Fruit fly (Drosophila melanogaster) whole organism: ENCODE measurements around the gene Elo68beta.
"Not testable (repeated sequence)": the region's sequence is repeated elsewhere in the genome, so short reads cannot be mapped to it uniquely, and the experiment has no call there.

Experiments used
- CG8478 ChIP-seq: fragments of >200 bp; optimal IDR thresholded peaks from 2 replicates; lab custom pipeline; 2018; ENCODE audit warnings: inconsistent platforms
- Dll ChIP-seq: fragments of >200 bp; optimal IDR thresholded peaks from 2 replicates; lab custom pipeline; 2017
- EcR ChIP-seq, 2 experiments: fragments of >200 bp; optimal IDR thresholded peaks; 2 replicates each; lab custom pipeline; 2017; ENCODE audit warnings: missing biosample characterization in 2 of 2, missing genetic modification characterization in 2 of 2, missing genetic modification reagents in 2 of 2
- pan ChIP-seq: fragments of >200 bp; optimal IDR thresholded peaks from 2 replicates; lab custom pipeline; 2017
- psq ChIP-seq: fragments of >200 bp; optimal IDR thresholded peaks from 2 replicates; lab custom pipeline; 2017
- usp ChIP-seq: fragments of >200 bp; optimal IDR thresholded peaks from 2 replicates; lab custom pipeline; 2017; ENCODE audit warnings: missing biosample characterization, missing genetic modification characterization, mixed read lengths

Gene Elo68beta

DNA sequence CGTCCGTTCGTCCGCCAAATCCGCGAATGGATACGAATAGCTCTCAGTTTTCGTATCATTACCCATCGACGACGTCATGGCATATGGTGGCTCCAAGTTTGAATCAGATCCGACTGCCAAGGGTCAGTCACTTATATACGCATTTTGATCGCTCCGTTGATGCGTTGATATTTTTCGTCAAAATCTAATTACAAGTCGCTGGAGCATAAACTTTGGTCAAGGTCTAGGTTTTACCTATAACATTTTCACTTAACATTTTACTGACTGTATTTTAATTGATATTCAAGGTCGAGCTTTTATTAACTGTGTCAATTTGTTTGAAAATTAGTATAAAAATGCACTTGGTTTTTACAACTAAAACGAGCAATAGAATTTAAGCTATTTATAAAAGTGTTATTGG, at the start of gene Elo68beta:
Gene Elo68beta (minus strand): TSS at position 101 of the 400 bp plus-strand sequence.
- TF ChIP-seq CG8478 (no peak), pan (no peak), EcR (GFP tag; optimal IDR thresholded peaks at IDR 0.05; lab: Kevin White, UChicago) (no peak), psq (no peak), Dll (no peak), usp (no peak)

DNA sequence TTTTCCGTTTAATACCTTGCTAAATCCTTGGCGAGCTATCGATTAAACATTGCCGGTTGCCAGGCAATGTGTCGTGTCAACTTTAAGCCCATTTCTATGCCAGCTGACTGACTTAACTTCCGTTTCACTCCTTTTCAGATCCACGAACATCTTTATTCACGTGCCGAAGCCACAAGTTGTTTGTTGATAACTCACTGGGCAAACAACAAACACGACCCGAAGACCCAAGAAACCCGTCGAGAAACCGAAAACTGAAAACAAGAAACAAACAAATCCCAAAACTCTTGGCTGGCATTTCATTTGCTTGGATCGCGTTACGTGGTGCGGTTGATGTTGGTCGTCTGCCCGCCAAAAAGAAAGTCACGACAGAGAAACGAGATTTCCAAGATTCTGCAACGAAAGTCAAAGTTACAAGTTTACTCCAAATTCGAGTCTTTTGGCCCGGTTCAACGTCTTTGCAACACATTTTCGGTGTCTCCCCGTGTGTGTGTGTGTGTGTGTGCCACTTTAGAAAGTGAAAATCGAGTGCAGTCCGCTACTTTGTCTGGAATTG, 49.3 kb upstream of the Elo68beta start, which contains the start of gene CG6216:
Gene CG6216 (minus strand): TSS at position 51 of the 553 bp plus-strand sequence.
- no peak for TF ChIP-seq CG8478
- TF ChIP-seq Dll: no peak
- TF ChIP-seq psq: no peak
- TF ChIP-seq pan: no peak
- TF ChIP-seq EcR (GFP tag; optimal IDR thresholded peaks at IDR 0.05; lab: Kevin White, UChicago): no peak
- no peak for TF ChIP-seq usp

- no peak for TF ChIP-seq psq
- no peak for TF ChIP-seq Dll
- no peak for TF ChIP-seq pan
- TF ChIP-seq usp: no peak
- no peak for TF ChIP-seq CG8478
- TF ChIP-seq EcR (GFP tag; optimal IDR thresholded peaks at IDR 0.05; lab: Kevin White, UChicago): no peak
Observed at dm6 chr3L:11148478-11149251, 47.2 kb upstream of the Elo68beta start.

DNA sequence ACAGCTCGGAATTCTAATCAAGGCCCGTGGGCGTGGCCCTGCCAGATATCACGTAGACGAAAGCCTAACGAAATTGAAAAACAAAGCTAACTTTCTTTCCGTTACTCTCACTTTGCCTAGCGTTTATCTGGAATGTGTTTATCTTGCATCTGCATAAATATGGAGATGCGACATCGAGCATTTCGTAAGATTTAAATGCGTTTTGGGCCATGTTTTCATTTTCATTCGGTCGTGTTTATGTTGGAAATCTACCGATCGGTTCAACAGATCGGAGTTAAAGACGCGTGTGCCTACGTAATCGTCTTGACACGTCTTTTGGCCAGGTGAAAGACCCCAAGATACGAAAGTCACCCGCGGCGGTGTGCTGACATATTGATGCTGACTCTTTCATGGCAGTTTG, 46.2 kb upstream of the Elo68beta start:
- TF ChIP-seq CG8478 (no peak), usp (no peak), psq (no peak), EcR (GFP tag; optimal IDR thresholded peaks at IDR 0.05; lab: Kevin White, UChicago) (no peak), Dll (no peak), pan (no peak)

dm6 chr3L:11145065-11145464, 43.6 kb upstream of the Elo68beta start:
- no peak for TF ChIP-seq CG8478
- TF ChIP-seq Dll: no peak
- no peak for TF ChIP-seq pan
- no peak for TF ChIP-seq psq
- TF ChIP-seq usp: no peak
- no peak for TF ChIP-seq EcR (GFP tag; optimal IDR thresholded peaks at IDR 0.05; lab: Kevin White, UChicago)

DNA sequence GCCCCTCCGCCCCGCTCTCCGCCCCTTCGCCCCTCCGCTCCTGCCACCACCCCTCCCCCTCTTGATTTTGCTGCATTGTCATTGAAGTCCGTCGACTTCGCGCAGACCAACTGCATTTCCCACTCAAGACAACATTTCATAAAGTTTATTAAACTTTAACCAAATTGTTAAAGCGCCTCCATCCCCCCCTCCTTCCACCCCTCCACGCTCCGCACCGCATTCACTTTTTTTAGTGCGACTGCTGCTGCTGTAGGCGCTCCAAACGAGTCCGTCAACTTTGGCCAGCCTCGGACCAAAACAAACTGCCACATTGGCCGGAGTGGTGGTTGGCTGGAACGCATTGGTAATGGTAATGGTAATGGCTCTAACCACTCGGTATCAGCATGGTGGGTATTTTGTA, 37.4 kb upstream of the Elo68beta start:
- TF ChIP-seq EcR (GFP tag; optimal IDR thresholded peaks at IDR 0.05; lab: Kevin White, UChicago): no peak
- no peak for TF ChIP-seq pan
- TF ChIP-seq usp: no peak
- TF ChIP-seq Dll: no peak
- no peak for TF ChIP-seq CG8478
- TF ChIP-seq psq: no peak

DNA sequence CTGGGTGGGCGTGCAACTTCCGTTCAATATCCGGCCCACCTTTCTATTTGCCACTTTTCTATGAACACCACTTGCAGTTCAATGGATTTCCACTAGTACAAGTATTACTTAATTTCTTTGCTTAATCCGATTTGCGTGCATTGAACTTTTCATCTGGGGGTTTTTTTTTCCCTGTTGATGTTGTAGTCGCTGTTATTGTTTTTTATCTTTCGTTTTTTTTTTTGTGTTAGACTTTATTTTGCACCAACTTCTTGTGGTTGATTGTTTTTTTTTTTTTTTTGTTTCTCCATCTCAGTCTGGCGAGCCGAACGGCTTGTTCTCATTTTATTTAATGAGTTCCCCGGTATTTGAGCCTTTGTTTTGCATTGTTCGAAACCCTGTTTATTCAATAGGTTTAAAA, 34.9 kb upstream of the Elo68beta start:
- TF ChIP-seq pan (no peak), psq (no peak), usp (no peak), Dll (no peak)

dm6 chr3L:11135846-11136245, 34.3 kb upstream of the Elo68beta start, which contains the start of gene IRSp53:
IRSp53 (plus strand) TSS chr3L:11136049.
- TF ChIP-seq Dll (no peak), usp (no peak), CG8478 (no peak), EcR (GFP tag; optimal IDR thresholded peaks at IDR 0.05; lab: Kevin White, UChicago) (no peak), pan (no peak), psq (no peak)

DNA sequence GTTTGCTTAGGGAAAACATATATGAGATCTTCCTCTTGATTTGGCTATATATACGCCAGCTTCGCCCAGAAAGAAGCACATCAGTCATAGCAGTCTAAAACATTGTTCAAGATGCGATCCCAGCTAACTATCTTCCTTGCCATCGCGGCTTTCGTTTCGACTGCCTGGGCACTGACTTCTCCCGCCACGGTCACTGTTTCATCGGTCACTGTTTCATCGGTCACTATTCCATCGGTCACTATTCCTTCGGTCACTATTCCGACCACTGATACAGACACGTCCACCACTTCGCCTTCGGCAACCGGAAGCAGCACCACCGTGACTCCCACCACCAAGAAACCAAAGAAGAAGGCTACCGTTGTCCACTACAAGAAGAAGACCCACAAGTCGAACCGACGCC, 33.4 kb upstream of the Elo68beta start, which contains the start of gene CG14143:
Gene CG14143 (plus strand): TSS at position 102 of the 400 bp plus-strand sequence.
- TF ChIP-seq usp, pan, Dll: not testable (repeated sequence)

DNA sequence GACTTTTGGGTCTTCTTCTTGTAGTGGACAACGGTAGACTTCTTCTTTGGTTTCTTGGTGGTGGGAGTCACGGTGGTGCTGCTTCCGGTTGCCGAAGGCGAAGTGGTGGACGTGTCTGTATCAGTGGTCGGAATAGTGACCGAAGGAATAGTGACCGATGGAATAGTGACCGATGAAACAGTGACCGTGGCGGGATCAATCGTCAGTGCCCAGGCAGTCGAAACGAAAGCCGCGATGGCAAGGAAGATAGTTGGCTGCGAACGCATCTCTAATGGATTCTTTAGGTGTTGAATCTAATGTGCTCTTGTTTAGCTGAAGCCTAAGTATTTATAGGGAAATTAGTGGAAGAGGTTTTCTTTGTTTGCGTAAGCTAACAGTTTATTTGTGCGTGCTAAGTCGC, 30.6 kb upstream of the Elo68beta start, which contains the start of gene CG32074:
Gene CG32074 (minus strand): TSS at position 268 of the 400 bp plus-strand sequence.
- not testable (repeated sequence) for TF ChIP-seq usp, Dll, CG8478

dm6 chr3L:11130535-11130934, 29.0 kb upstream of the Elo68beta start, which contains the start of gene nol:
nol (plus strand) TSS chr3L:11130835.
- no peak for TF ChIP-seq Dll
- no peak for TF ChIP-seq CG8478
- no peak for TF ChIP-seq usp
- TF ChIP-seq EcR (GFP tag; optimal IDR thresholded peaks at IDR 0.05; lab: Kevin White, UChicago): no peak
- no peak for TF ChIP-seq psq
- no peak for TF ChIP-seq pan

DNA sequence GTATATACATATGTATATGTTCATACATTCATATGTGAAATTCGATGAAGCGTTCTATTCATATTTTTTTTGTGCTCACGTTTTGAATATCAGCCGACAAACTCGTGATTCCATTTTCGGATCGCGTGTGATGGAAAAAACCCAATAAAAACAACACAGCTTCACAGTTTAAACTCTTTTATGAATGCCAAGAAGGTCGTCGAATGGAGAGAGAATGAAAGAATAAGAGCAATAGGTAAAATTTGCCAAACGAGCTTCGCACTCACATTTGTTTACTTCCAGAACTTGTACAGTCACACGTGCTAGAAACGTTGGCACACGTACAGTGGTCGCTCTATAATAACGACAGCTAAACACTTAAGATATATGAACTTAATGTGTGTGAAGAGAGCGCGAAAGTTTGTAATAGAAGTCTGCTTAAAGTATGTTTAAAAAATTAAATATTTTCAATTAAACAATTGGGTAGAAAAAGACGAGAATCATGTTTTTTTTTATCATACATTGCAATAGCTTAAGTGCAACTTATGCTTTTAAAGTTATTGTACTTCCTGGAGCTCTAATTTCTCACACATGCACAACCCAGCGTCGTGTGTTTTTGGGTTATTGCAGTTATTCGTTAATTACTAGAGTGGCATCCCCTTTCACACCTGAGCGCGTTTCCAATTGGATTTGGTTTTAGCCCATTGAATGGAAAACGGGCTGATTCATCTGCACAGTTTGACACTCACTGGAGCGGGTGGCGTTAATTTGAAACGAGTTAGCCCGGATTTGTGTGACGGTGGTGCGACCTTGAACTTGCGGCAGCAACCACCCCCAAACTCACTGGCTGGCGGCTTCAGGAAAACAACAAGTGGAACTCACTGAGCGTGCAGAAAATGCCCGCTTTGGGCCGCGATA, 24.4 kb upstream of the Elo68beta start:
- TF ChIP-seq EcR (GFP tag; optimal IDR thresholded peaks at IDR 0.05; lab: Kevin White, UChicago): no peak
- TF ChIP-seq psq: no peak
- no peak for TF ChIP-seq Dll
- no peak for TF ChIP-seq pan
- TF ChIP-seq usp: no peak
- no peak for TF ChIP-seq CG8478

DNA sequence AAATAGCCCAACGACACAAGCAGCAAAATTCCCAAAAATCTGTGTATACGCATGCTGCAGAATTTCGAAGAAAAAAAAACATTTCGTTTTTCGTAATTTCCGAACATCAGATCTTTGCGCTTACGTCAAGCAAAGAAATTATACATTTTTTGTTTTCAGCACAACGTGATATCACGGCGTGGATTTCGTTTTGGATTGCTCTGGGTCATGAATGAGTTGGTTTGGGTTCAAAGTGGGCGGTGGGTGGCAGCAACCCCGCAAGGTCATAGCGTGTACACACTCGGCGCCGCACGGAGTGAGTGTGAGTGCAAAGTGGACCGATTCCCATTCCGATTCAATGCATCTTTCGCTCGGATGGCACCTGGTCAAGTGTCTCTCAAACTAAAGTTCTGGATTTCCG, 23.3 kb upstream of the Elo68beta start:
- no peak for TF ChIP-seq psq
- TF ChIP-seq Dll: no peak
- TF ChIP-seq usp: no peak
- TF ChIP-seq CG8478: no peak
- TF ChIP-seq pan: no peak
